Worm (Caenorhabditis elegans) whole organism, L3 larva: ENCODE data around the gene ZK1240.6.

Experiments
- ZK546.5 ChIP-seq: sonication (generic microtip); optimal IDR thresholded peaks from 2 replicates; lab custom pipeline; 2017; ENCODE audit warnings: missing biosample characterization, missing genetic modification characterization
- aly-2 ChIP-seq: fragments of 150-350 bp; optimal IDR thresholded peaks from 2 replicates; lab custom pipeline; 2014; ENCODE audit warnings: missing biosample characterization, missing genetic modification characterization
- ama-1 ChIP-seq: fragments of 150-350 bp; optimal IDR thresholded peaks from 2 replicates; lab custom pipeline; 2018
- ceh-82 ChIP-seq: fragments of 150-350 bp; optimal IDR thresholded peaks from 2 replicates; lab custom pipeline; 2014; ENCODE audit warnings: missing biosample characterization, missing genetic modification characterization
- ceh-9 ChIP-seq: sonication (generic microtip); optimal IDR thresholded peaks from 2 replicates; lab custom pipeline; 2018; ENCODE audit warnings: missing biosample characterization, missing genetic modification characterization
- daf-12 ChIP-seq: fragments of 150-350 bp; optimal IDR thresholded peaks from 2 replicates; lab custom pipeline; 2014; ENCODE audit warnings: missing biosample characterization, missing genetic modification reagents, missing genetic modification characterization
- egl-27 ChIP-seq: sonication (generic microtip); optimal IDR thresholded peaks from 4 replicates; lab custom pipeline; 2017; ENCODE audit warnings: missing biosample characterization, missing genetic modification reagents, missing genetic modification characterization
- egl-5 ChIP-seq: fragments of 150-350 bp; optimal IDR thresholded peaks from 2 replicates; lab custom pipeline; 2017; ENCODE audit warnings: missing biosample characterization, missing genetic modification reagents, missing genetic modification characterization, inconsistent platforms
- elt-1 ChIP-seq: fragments of 150-350 bp; optimal IDR thresholded peaks from 2 replicates; lab custom pipeline; 2014; ENCODE audit warnings: missing biosample characterization, missing genetic modification characterization
- elt-2 ChIP-seq: sonication (generic microtip); optimal IDR thresholded peaks from 2 replicates; lab custom pipeline; 2016; ENCODE audit warnings: missing genetic modification reagents, mild to moderate bottlenecking, missing genetic modification characterization, missing compliant biosample characterization
- elt-3 ChIP-seq, 3 experiments: fragments of 150-350 bp in 1 of 3; sonication (generic microtip) in 2 of 3; optimal IDR thresholded peaks; 2 replicates in 2 of 3; 4 replicates in 1 of 3; lab custom pipeline; 2014 to 2017; ENCODE audit warnings: missing biosample characterization in 3 of 3, missing genetic modification characterization in 3 of 3
- fkh-10 ChIP-seq: sonication (generic microtip); optimal IDR thresholded peaks from 2 replicates; lab custom pipeline; 2017; ENCODE audit warnings: missing biosample characterization, missing genetic modification reagents, missing genetic modification characterization
- fkh-2 ChIP-seq: fragments of 150-350 bp; optimal IDR thresholded peaks from 2 replicates; lab custom pipeline; 2014; ENCODE audit warnings: missing biosample characterization, missing genetic modification reagents, missing genetic modification characterization
- fos-1 ChIP-seq: fragments of 150-350 bp; optimal IDR thresholded peaks from 2 replicates; lab custom pipeline; 2014; ENCODE audit warnings: missing biosample characterization, missing genetic modification characterization
- hmg-11 ChIP-seq: sonication (generic microtip); optimal IDR thresholded peaks from 2 replicates; lab custom pipeline; 2016; ENCODE audit warnings: missing genetic modification characterization, missing compliant biosample characterization
- jun-1 ChIP-seq: fragments of 150-350 bp; optimal IDR thresholded peaks from 2 replicates; lab custom pipeline; 2014; ENCODE audit warnings: missing biosample characterization, missing genetic modification reagents, missing genetic modification characterization
- lin-15B ChIP-seq: fragments of 150-350 bp; optimal IDR thresholded peaks from 2 replicates; lab custom pipeline; 2014; ENCODE audit warnings: missing biosample characterization, missing genetic modification characterization
- lin-39 ChIP-seq: fragments of 150-350 bp; optimal IDR thresholded peaks from 2 replicates; lab custom pipeline; 2018; ENCODE audit warnings: missing biosample characterization, missing genetic modification reagents, missing genetic modification characterization
- lsy-12 ChIP-seq: sonication (generic microtip); optimal IDR thresholded peaks from 2 replicates; lab custom pipeline; 2016; ENCODE audit warnings: mild to moderate bottlenecking, missing genetic modification characterization, missing compliant biosample characterization
- mdl-1 ChIP-seq: fragments of 150-350 bp; optimal IDR thresholded peaks from 2 replicates; lab custom pipeline; 2014; ENCODE audit warnings: missing biosample characterization, missing genetic modification characterization
- mml-1 ChIP-seq: fragments of 150-350 bp; sonication (generic microtip); optimal IDR thresholded peaks from 3 replicates; lab custom pipeline; 2014; ENCODE audit warnings: missing biosample characterization, missing genetic modification characterization
- nfya-1 ChIP-seq: sonication (generic microtip); optimal IDR thresholded peaks from 2 replicates; lab custom pipeline; 2017; ENCODE audit warnings: missing genetic modification characterization, mild to moderate bottlenecking, missing compliant biosample characterization, antibody characterized with exemption, moderate library complexity; ENCODE audit not compliant: insufficient read depth
- nhr-11 ChIP-seq: fragments of 150-350 bp; optimal IDR thresholded peaks from 2 replicates; lab custom pipeline; 2014; ENCODE audit warnings: missing biosample characterization, missing genetic modification characterization
- nhr-23 ChIP-seq: fragments of 150-350 bp; optimal IDR thresholded peaks from 2 replicates; lab custom pipeline; 2014; ENCODE audit warnings: missing biosample characterization, missing genetic modification reagents, missing genetic modification characterization
- nhr-237 ChIP-seq: fragments of 150-350 bp; optimal IDR thresholded peaks from 2 replicates; lab custom pipeline; 2014; ENCODE audit warnings: missing biosample characterization, missing genetic modification characterization
- nhr-25 ChIP-seq: sonication (generic microtip); optimal IDR thresholded peaks from 2 replicates; lab custom pipeline; 2017; ENCODE audit warnings: missing biosample characterization, missing genetic modification characterization
- nhr-28 ChIP-seq: fragments of 150-350 bp; optimal IDR thresholded peaks from 2 replicates; lab custom pipeline; 2014; ENCODE audit warnings: missing biosample characterization, missing genetic modification characterization
- nhr-43 ChIP-seq: sonication (generic microtip); optimal IDR thresholded peaks from 2 replicates; lab custom pipeline; 2016; ENCODE audit warnings: mild to moderate bottlenecking, missing genetic modification characterization, missing compliant biosample characterization; ENCODE audit not compliant: poor library complexity, severe bottlenecking
- nhr-76 ChIP-seq: fragments of 150-350 bp; sonication (generic microtip); optimal IDR thresholded peaks from 5 replicates; lab custom pipeline; 2014; ENCODE audit warnings: missing biosample characterization, missing genetic modification characterization
- nhr-77 ChIP-seq: fragments of 150-350 bp; optimal IDR thresholded peaks from 2 replicates; lab custom pipeline; 2014; ENCODE audit warnings: missing biosample characterization, missing genetic modification characterization
- pha-4 ChIP-seq: fragments of 150-350 bp; optimal IDR thresholded peaks from 2 replicates; lab custom pipeline; 2014; ENCODE audit warnings: missing biosample characterization, missing genetic modification reagents, missing genetic modification characterization
- pqm-1 ChIP-seq: fragments of 150-350 bp; optimal IDR thresholded peaks from 2 replicates; lab custom pipeline; 2017; ENCODE audit warnings: missing biosample characterization, missing genetic modification characterization, inconsistent platforms
- sea-2 ChIP-seq: fragments of 150-350 bp; sonication (generic microtip); optimal IDR thresholded peaks from 4 replicates; lab custom pipeline; 2014; ENCODE audit warnings: missing biosample characterization, missing genetic modification reagents, missing genetic modification characterization
- skn-1 ChIP-seq: fragments of 150-350 bp; optimal IDR thresholded peaks from 2 replicates; lab custom pipeline; 2014; ENCODE audit warnings: missing biosample characterization, missing genetic modification characterization
- snpc-4 ChIP-seq: fragments of 150-350 bp; optimal IDR thresholded peaks from 2 replicates; lab custom pipeline; 2014; ENCODE audit warnings: missing biosample characterization, missing genetic modification characterization
- tbx-2 ChIP-seq: sonication (generic microtip); optimal IDR thresholded peaks from 2 replicates; lab custom pipeline; 2016; ENCODE audit warnings: mild to moderate bottlenecking, missing genetic modification characterization, missing compliant biosample characterization
- unc-39 ChIP-seq: sonication (generic microtip); optimal IDR thresholded peaks from 4 replicates; lab custom pipeline; 2017; ENCODE audit warnings: missing biosample characterization, missing genetic modification characterization
- unc-62 ChIP-seq: fragments of 150-350 bp; sonication (generic microtip); optimal IDR thresholded peaks from 4 replicates; lab custom pipeline; 2014; ENCODE audit warnings: missing biosample characterization, missing genetic modification reagents, missing genetic modification characterization
- zag-1 ChIP-seq: fragments of 150-350 bp; optimal IDR thresholded peaks from 2 replicates; lab custom pipeline; 2014; ENCODE audit warnings: missing biosample characterization, missing genetic modification characterization
- ztf-11 ChIP-seq: fragments of 150-350 bp; optimal IDR thresholded peaks from 2 replicates; lab custom pipeline; 2014; ENCODE audit warnings: missing biosample characterization, missing genetic modification characterization

Gene ZK1240.6

DNA sequence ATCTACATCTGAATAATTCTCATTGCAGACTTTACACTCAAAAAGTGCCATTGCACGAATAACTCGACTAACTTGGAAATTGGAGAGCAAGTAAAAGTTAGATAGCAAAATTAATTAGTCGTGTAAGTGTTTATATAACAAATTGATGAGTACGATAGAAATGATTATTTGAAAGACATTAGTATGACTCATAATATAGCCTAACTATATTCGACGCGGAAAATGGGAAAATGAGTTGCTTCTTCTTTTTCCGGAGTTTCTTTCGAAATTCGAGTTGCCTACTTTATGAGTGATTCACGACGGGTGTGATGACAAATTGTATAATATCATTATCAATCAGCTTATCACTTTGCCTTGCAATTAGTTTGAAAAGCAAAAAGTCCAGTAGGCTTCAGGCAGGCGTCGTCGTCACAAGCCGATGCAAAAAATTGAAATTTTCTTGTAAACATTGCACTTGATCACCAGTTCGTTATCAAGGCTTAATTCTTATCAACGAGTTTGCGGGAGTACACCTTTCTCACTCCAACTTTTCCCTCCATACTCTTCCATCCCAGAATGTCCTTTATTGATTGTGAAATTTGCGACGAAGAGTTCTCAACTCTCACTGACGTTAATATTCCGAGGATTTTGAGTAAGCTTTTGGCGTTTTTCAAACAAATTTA lies at the start of gene ZK1240.6, which contains the start of gene ZK1240.2:
Gene ZK1240.6 (minus strand): TSS at position 51 of the 662 bp plus-strand sequence.
Gene ZK1240.2 (plus strand): TSS at position 520 of the 662 bp plus-strand sequence.
- no peak for TF ChIP-seq fkh-2 (tag; lab: Kevin White, UChicago)
- no peak for TF ChIP-seq snpc-4
- TF ChIP-seq ama-1 = no peak
- TF ChIP-seq hmg-11 (tag; lab: Kevin White, UChicago) = no peak
- no peak for TF ChIP-seq aly-2 (tag; lab: Kevin White, UChicago)
- TF ChIP-seq skn-1 (tag; lab: Kevin White, UChicago) = no peak
- TF ChIP-seq pqm-1 (tag; lab: Kevin White, UChicago) = peak; percentile 46
- no peak for TF ChIP-seq ceh-9 (tag; lab: Kevin White, UChicago)
- no peak for TF ChIP-seq elt-1 (tag; lab: Kevin White, UChicago)
- TF ChIP-seq tbx-2 (tag; lab: Kevin White, UChicago) = no peak
- no peak for TF ChIP-seq nhr-28 (tag; lab: Kevin White, UChicago)
- no peak for TF ChIP-seq lsy-12 (tag; lab: Kevin White, UChicago)
- no peak for TF ChIP-seq nhr-76 (tag; lab: Kevin White, UChicago)
- no peak for TF ChIP-seq fkh-10 (GFP tag; lab: Kevin White, UChicago)
- no peak for TF ChIP-seq mdl-1 (tag; lab: Kevin White, UChicago)
- TF ChIP-seq mml-1 (tag; lab: Kevin White, UChicago) = no peak
- no peak for TF ChIP-seq fos-1
- no peak for TF ChIP-seq ztf-11 (tag; lab: Kevin White, UChicago)
- no peak for TF ChIP-seq ZK546.5 (tag; lab: Kevin White, UChicago)
- peak; percentile 93 for TF ChIP-seq elt-2 (tag; lab: Kevin White, UChicago)
- TF ChIP-seq unc-62 = no peak
- TF ChIP-seq egl-27 = no peak
- TF ChIP-seq pha-4 (tag; lab: Kevin White, UChicago) = peak; percentile 24
- TF ChIP-seq nhr-23 (tag; lab: Kevin White, UChicago) = no peak
- TF ChIP-seq unc-39 = no peak
- no peak for TF ChIP-seq nhr-11 (tag; lab: Kevin White, UChicago)
- TF ChIP-seq jun-1 (tag; lab: Kevin White, UChicago) = peak; percentile 50
- no peak for TF ChIP-seq nhr-43 (tag; lab: Kevin White, UChicago)
- no peak for TF ChIP-seq elt-3 (tag; optimal IDR thresholded peaks at IDR 0.05; lab: Kevin White, UChicago)
- TF ChIP-seq nhr-237 = no peak
- no peak for TF ChIP-seq lin-15B
- TF ChIP-seq nfya-1 (tag; lab: Kevin White, UChicago) = no peak
- TF ChIP-seq egl-5 (tag; lab: Kevin White, UChicago) = no peak
- no peak for TF ChIP-seq zag-1 (tag; lab: Kevin White, UChicago)
- no peak for TF ChIP-seq ceh-82 (tag; lab: Kevin White, UChicago)
- no peak for TF ChIP-seq nhr-77 (tag; lab: Kevin White, UChicago)

DNA sequence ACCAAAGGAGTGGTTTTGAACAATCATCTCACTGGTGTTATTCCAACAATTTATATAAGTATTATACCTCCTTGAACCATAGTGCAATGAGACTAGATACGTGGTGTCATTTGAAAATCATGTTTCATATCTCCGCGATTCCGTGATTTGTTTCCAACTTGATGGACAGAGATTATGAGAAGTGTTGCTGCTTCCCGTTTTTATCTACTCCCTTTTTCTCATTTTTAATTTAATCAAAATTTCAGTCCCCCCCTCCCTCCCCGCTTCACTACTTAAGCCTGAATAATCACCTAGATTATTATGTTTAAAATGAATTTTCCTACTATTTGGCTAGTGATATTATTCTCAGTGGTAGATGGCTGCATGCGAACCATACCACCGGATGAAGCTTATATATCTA lies 49.4 kb upstream of the ZK1240.6 start, which contains the start of gene F16G10.3:
Gene F16G10.3 (plus strand): TSS at position 301 of the 400 bp plus-strand sequence.
- TF ChIP-seq elt-3 (tag; optimal IDR thresholded peaks at IDR 0.05; lab: Kevin White, UChicago) = no peak

DNA sequence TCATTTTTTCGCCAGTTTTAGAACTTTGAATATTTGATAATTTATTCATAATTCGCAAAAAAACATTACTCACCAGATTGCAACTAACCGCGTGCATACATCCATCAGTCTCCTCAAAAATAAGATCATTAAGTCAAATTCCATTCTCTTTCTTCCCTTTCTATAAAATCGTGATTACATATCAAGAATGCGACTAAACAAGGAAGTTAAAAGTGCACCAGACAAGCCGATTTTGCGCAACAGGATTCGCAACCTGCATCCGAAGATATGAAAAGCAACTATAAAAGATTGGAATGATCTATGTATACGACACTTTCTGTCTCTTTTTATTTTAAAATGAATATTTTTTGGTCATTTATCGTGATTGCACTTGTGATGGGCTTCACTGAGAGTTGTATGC lies 46.2 kb upstream of the ZK1240.6 start, which contains the start of gene hpo-25:
Gene hpo-25 (plus strand): TSS at position 301 of the 400 bp plus-strand sequence.
- TF ChIP-seq elt-3 (tag; optimal IDR thresholded peaks at IDR 0.05; lab: Kevin White, UChicago) (no peak), elt-1 (tag; lab: Kevin White, UChicago) (no peak), egl-27 (no peak), pha-4 (tag; lab: Kevin White, UChicago) (no peak), fkh-2 (tag; lab: Kevin White, UChicago) (no peak), aly-2 (tag; lab: Kevin White, UChicago) (no peak), nhr-25 (tag; lab: Kevin White, UChicago) (no peak), ZK546.5 (tag; lab: Kevin White, UChicago) (no peak), lsy-12 (tag; lab: Kevin White, UChicago) (no peak), unc-39 (no peak), ceh-82 (tag; lab: Kevin White, UChicago) (no peak), jun-1 (tag; lab: Kevin White, UChicago) (no peak), lin-39 (no peak), snpc-4 (no peak), sea-2 (GFP tag; lab: Kevin White, UChicago) (no peak), nhr-77 (tag; lab: Kevin White, UChicago) (no peak), nhr-23 (tag; lab: Kevin White, UChicago) (no peak), skn-1 (tag; lab: Kevin White, UChicago) (no peak), nhr-76 (tag; lab: Kevin White, UChicago) (no peak), daf-12 (no peak)
- TF ChIP-seq, all 47 proteins: peak for 0
